Fruit fly (Drosophila melanogaster) whole organism, embryonic: ENCODE results near the gene hfp.

Source experiments
- B-H2 ChIP-seq: fragments of 200-800 bp; sonication (Bioruptor generic); optimal IDR thresholded peaks from 2 replicates; lab custom pipeline; 2018; ENCODE audit warnings: missing biosample characterization, mild to moderate bottlenecking, missing genetic modification characterization
- BtbVII ChIP-seq: fragments of 200-800 bp; sonication (Bioruptor generic); optimal IDR thresholded peaks from 3 replicates; lab custom pipeline; 2017; ENCODE audit warnings: missing biosample characterization, mild to moderate bottlenecking, missing genetic modification characterization
- CG1024 ChIP-seq: fragments of 200-800 bp; sonication (Bioruptor generic); IDR thresholded peaks from 2 replicates; pipeline ENCODE4 v1.3.6; 2022; ENCODE audit warnings: missing biosample characterization, missing genetic modification characterization
- CG11247 ChIP-seq: fragments of 200-800 bp; sonication (Bioruptor generic); IDR thresholded peaks from 2 replicates; pipeline ENCODE4 v1.3.6; 2022; ENCODE audit warnings: missing biosample characterization, missing genetic modification characterization
- CG11696 ChIP-seq: fragments of 200-800 bp; sonication (Bioruptor generic); IDR thresholded peaks from 2 replicates; pipeline ENCODE4 v1.3.6; 2022; ENCODE audit warnings: missing biosample characterization, missing genetic modification characterization
- CG12299 ChIP-seq: fragments of 200-800 bp; sonication (Bioruptor generic); optimal IDR thresholded peaks from 2 replicates; lab custom pipeline; 2018; ENCODE audit warnings: missing biosample characterization, mild to moderate bottlenecking, missing genetic modification characterization
- CG12769 ChIP-seq: fragments of 200-800 bp; sonication (Bioruptor generic); optimal IDR thresholded peaks from 2 replicates; lab custom pipeline; 2019; ENCODE audit warnings: missing biosample characterization, mild to moderate bottlenecking, missing genetic modification characterization, moderate library complexity
- CG12942 ChIP-seq: fragments of 200-800 bp; sonication (Bioruptor generic); optimal IDR thresholded peaks from 3 replicates; lab custom pipeline; 2016; ENCODE audit warnings: missing biosample characterization, missing genetic modification characterization
- CG13894 ChIP-seq: fragments of 200-800 bp; sonication (Bioruptor generic); optimal IDR thresholded peaks from 3 replicates; lab custom pipeline; 2018; ENCODE audit warnings: missing biosample characterization, mild to moderate bottlenecking, missing genetic modification characterization, moderate library complexity
- CG15269 ChIP-seq: fragments of 200-800 bp; sonication (Bioruptor generic); optimal IDR thresholded peaks from 2 replicates; lab custom pipeline; 2018; ENCODE audit warnings: missing biosample characterization, mild to moderate bottlenecking, missing genetic modification characterization, moderate library complexity
- CG1603 ChIP-seq: fragments of 200-800 bp; sonication (Bioruptor generic); optimal IDR thresholded peaks from 2 replicates; lab custom pipeline; 2019; ENCODE audit warnings: missing biosample characterization, mild to moderate bottlenecking, missing genetic modification characterization, moderate library complexity
- CG1647 ChIP-seq: fragments of 200-800 bp; sonication (Bioruptor generic); optimal IDR thresholded peaks from 3 replicates; lab custom pipeline; 2016; ENCODE audit warnings: missing biosample characterization, missing genetic modification characterization
- CG17359 ChIP-seq: fragments of 200-800 bp; sonication (Bioruptor generic); optimal IDR thresholded peaks from 3 replicates; lab custom pipeline; 2018; ENCODE audit warnings: missing biosample characterization, mild to moderate bottlenecking, missing genetic modification characterization, moderate library complexity
- CG17829 ChIP-seq: fragments of 200-800 bp; optimal IDR thresholded peaks from 2 replicates; lab custom pipeline; 2019; ENCODE audit warnings: missing biosample characterization, mild to moderate bottlenecking, missing genetic modification characterization, moderate library complexity
- CG2199 ChIP-seq: fragments of 200-800 bp; sonication (Bioruptor generic); IDR thresholded peaks from 3 replicates; pipeline ENCODE4 v1.3.6; 2022; ENCODE audit warnings: missing biosample characterization, missing genetic modification characterization
- CG2202 ChIP-seq: fragments of 200-800 bp; sonication (Bioruptor generic); optimal IDR thresholded peaks from 2 replicates; lab custom pipeline; 2018; ENCODE audit warnings: missing biosample characterization, mild to moderate bottlenecking, missing genetic modification characterization
- CG32767 ChIP-seq: fragments of 200-800 bp; sonication (Bioruptor generic); IDR thresholded peaks from 2 replicates; pipeline ENCODE4 v1.3.6; 2022; ENCODE audit warnings: missing biosample characterization, missing genetic modification characterization
- CG33557 ChIP-seq: fragments of 200-800 bp; sonication (Bioruptor generic); optimal IDR thresholded peaks from 2 replicates; lab custom pipeline; 2019; ENCODE audit warnings: missing biosample characterization, mild to moderate bottlenecking, missing genetic modification characterization, moderate library complexity
- CG4730 ChIP-seq: fragments of 200-800 bp; sonication (Bioruptor generic); IDR thresholded peaks from 2 replicates; pipeline ENCODE4 v1.3.6; 2022; ENCODE audit warnings: missing biosample characterization, missing genetic modification characterization
- CG6254 ChIP-seq: fragments of 200-800 bp; sonication (Bioruptor generic); optimal IDR thresholded peaks from 3 replicates; lab custom pipeline; 2017; ENCODE audit warnings: mild to moderate bottlenecking, missing biosample characterization, missing genetic modification reagents, missing genetic modification characterization
- CG7357 ChIP-seq: fragments of 200-800 bp; sonication (Bioruptor generic); IDR thresholded peaks from 3 replicates; pipeline ENCODE4 v1.3.6; 2022; ENCODE audit warnings: missing biosample characterization, missing genetic modification characterization
- CG8924 ChIP-seq: fragments of 200-800 bp; optimal IDR thresholded peaks from 3 replicates; lab custom pipeline; 2019; ENCODE audit warnings: missing biosample characterization, mild to moderate bottlenecking, missing genetic modification characterization, moderate library complexity
- CG9609 ChIP-seq: fragments of 200-800 bp; sonication (Bioruptor generic); optimal IDR thresholded peaks from 3 replicates; lab custom pipeline; 2016; ENCODE audit warnings: missing biosample characterization, missing genetic modification characterization
- CG9876 ChIP-seq: fragments of 200-800 bp; sonication (Bioruptor generic); optimal IDR thresholded peaks from 2 replicates; lab custom pipeline; 2016; ENCODE audit warnings: missing biosample characterization, missing genetic modification characterization
- Deaf1 ChIP-seq: fragments of 200-800 bp; optimal IDR thresholded peaks from 3 replicates; lab custom pipeline; 2019; ENCODE audit warnings: missing biosample characterization, mild to moderate bottlenecking, missing genetic modification characterization, moderate library complexity
- Dip2 ChIP-seq: fragments of 200-800 bp; sonication (Bioruptor generic); IDR thresholded peaks from 2 replicates; pipeline ENCODE4 v1.3.6; 2022; ENCODE audit warnings: missing biosample characterization, missing genetic modification characterization
- E2f1 ChIP-seq: fragments of 200-800 bp; sonication (Bioruptor generic); IDR thresholded peaks from 2 replicates; pipeline ENCODE4 v1.3.6; 2022; ENCODE audit warnings: missing biosample characterization, missing genetic modification characterization
- Fer1 ChIP-seq: fragments of 200-800 bp; sonication (Bioruptor generic); optimal IDR thresholded peaks from 2 replicates; lab custom pipeline; 2017; ENCODE audit warnings: missing biosample characterization, mild to moderate bottlenecking, missing genetic modification characterization
- MESR4 ChIP-seq: fragments of 200-800 bp; sonication (Bioruptor generic); optimal IDR thresholded peaks from 2 replicates; lab custom pipeline; 2018; ENCODE audit warnings: missing biosample characterization, mild to moderate bottlenecking, missing genetic modification characterization, moderate library complexity
- Pdp1 ChIP-seq, 2 experiments: fragments of 200-800 bp; sonication (Bioruptor generic); optimal IDR thresholded peaks; 3 replicates each; lab custom pipeline; 2016; ENCODE audit warnings: missing biosample characterization in 2 of 2, missing genetic modification characterization in 2 of 2, mild to moderate bottlenecking in 1 of 2, moderate library complexity in 1 of 2
- Sox100B ChIP-seq: fragments of 200-800 bp; sonication (Bioruptor generic); optimal IDR thresholded peaks from 3 replicates; lab custom pipeline; 2018; ENCODE audit warnings: missing biosample characterization, mild to moderate bottlenecking, missing genetic modification characterization
- Tbp ChIP-seq: fragments of >200 bp; optimal IDR thresholded peaks from 2 replicates; lab custom pipeline; 2018; ENCODE audit warnings: missing biosample characterization, missing genetic modification characterization
- btn ChIP-seq: fragments of 200-800 bp; sonication (Bioruptor generic); optimal IDR thresholded peaks from 2 replicates; lab custom pipeline; 2016; ENCODE audit warnings: missing biosample characterization, missing genetic modification characterization
- cato ChIP-seq: fragments of 200-800 bp; sonication (Bioruptor generic); optimal IDR thresholded peaks from 2 replicates; lab custom pipeline; 2016; ENCODE audit warnings: missing biosample characterization, missing genetic modification characterization, borderline replicate concordance
- dimm ChIP-seq: fragments of 200-800 bp; sonication (Bioruptor generic); IDR thresholded peaks from 2 replicates; pipeline ENCODE4 v1.3.6; 2022; ENCODE audit warnings: missing biosample characterization, missing genetic modification characterization
- fd3F ChIP-seq: fragments of 200-800 bp; sonication (Bioruptor generic); optimal IDR thresholded peaks from 2 replicates; lab custom pipeline; 2018; ENCODE audit warnings: missing biosample characterization, mild to moderate bottlenecking, missing genetic modification characterization, moderate library complexity
- fd96Cb ChIP-seq: fragments of 200-800 bp; sonication (Bioruptor generic); optimal IDR thresholded peaks from 2 replicates; lab custom pipeline; 2018; ENCODE audit warnings: missing biosample characterization, mild to moderate bottlenecking, missing genetic modification characterization, moderate library complexity
- fru ChIP-seq: fragments of >200 bp; optimal IDR thresholded peaks from 2 replicates; lab custom pipeline; 2017
- gcm2 ChIP-seq: fragments of 200-800 bp; sonication (Bioruptor generic); optimal IDR thresholded peaks from 2 replicates; lab custom pipeline; 2016; ENCODE audit warnings: missing biosample characterization, missing genetic modification characterization
- her ChIP-seq: fragments of 200-800 bp; sonication (Bioruptor generic); optimal IDR thresholded peaks from 2 replicates; lab custom pipeline; 2016; ENCODE audit warnings: missing biosample characterization, missing genetic modification characterization
- jigr1 ChIP-seq: fragments of 200-800 bp; sonication (Bioruptor generic); IDR thresholded peaks from 3 replicates; pipeline ENCODE4 v1.3.6; 2022; ENCODE audit warnings: missing biosample characterization, missing genetic modification characterization
- kay ChIP-seq: fragments of 200-800 bp; sonication (Bioruptor generic); optimal IDR thresholded peaks from 2 replicates; lab custom pipeline; 2016; ENCODE audit warnings: missing biosample characterization, missing genetic modification characterization
- lmd ChIP-seq: fragments of 200-800 bp; sonication (Bioruptor generic); IDR thresholded peaks from 2 replicates; pipeline ENCODE4 v1.3.6; 2022; ENCODE audit warnings: missing biosample characterization, missing genetic modification characterization
- nom ChIP-seq: fragments of 200-800 bp; sonication (Bioruptor generic); optimal IDR thresholded peaks from 2 replicates; lab custom pipeline; 2017; ENCODE audit warnings: missing biosample characterization, missing genetic modification characterization, mild to moderate bottlenecking, moderate library complexity, missing genetic modification reagents
- oc ChIP-seq: fragments of 200-800 bp; sonication (Bioruptor generic); optimal IDR thresholded peaks from 2 replicates; lab custom pipeline; 2018; ENCODE audit warnings: missing biosample characterization, mild to moderate bottlenecking, missing genetic modification characterization, moderate library complexity
- onecut ChIP-seq: fragments of 200-800 bp; sonication (Bioruptor generic); IDR thresholded peaks from 2 replicates; pipeline ENCODE4 v1.3.6; 2022; ENCODE audit warnings: missing biosample characterization, missing genetic modification characterization
- salm ChIP-seq: fragments of 200-800 bp; sonication (Bioruptor generic); optimal IDR thresholded peaks from 2 replicates; lab custom pipeline; 2018; ENCODE audit warnings: missing biosample characterization, mild to moderate bottlenecking, missing genetic modification characterization
- schlank ChIP-seq: fragments of 200-800 bp; sonication (Bioruptor generic); optimal IDR thresholded peaks from 2 replicates; lab custom pipeline; 2018; ENCODE audit warnings: missing biosample characterization, mild to moderate bottlenecking, missing genetic modification characterization
- sr ChIP-seq: fragments of 200-800 bp; sonication (Bioruptor generic); IDR thresholded peaks from 3 replicates; pipeline ENCODE4 v1.3.6; 2022; ENCODE audit warnings: missing biosample characterization, missing genetic modification characterization
- usp ChIP-seq: fragments of >200 bp; optimal IDR thresholded peaks from 2 replicates; lab custom pipeline; 2017; ENCODE audit warnings: missing biosample characterization, missing genetic modification characterization
- zfh1 ChIP-seq: fragments of 200-800 bp; sonication (Bioruptor generic); IDR thresholded peaks from 3 replicates; pipeline ENCODE4 v1.3.6; 2022; ENCODE audit warnings: missing biosample characterization, missing genetic modification characterization

hfp gene

dm6 chr3L:1546349-1547116 lies 44.1 kb upstream of the hfp start (continued):
- no peak for TF ChIP-seq CG4730 (GFP tag; lab: Robert Waterston, UW)
- no peak for TF ChIP-seq Tbp (GFP tag; lab: Kevin White, UChicago)
- TF ChIP-seq CG1647 (GFP tag; lab: Kevin White, UChicago), result no peak
- TF ChIP-seq Deaf1 (tag; lab: Kevin White, UChicago), result peak; percentile 83
- TF ChIP-seq CG13894 (tag; lab: Kevin White, UChicago), result no peak
- no peak for TF ChIP-seq E2f1 (GFP tag; lab: Robert Waterston, UW)
- no peak for TF ChIP-seq CG32767 (GFP tag; lab: Robert Waterston, UW)
- TF ChIP-seq CG9609, result no peak
- TF ChIP-seq BtbVII (GFP tag; lab: Kevin White, UChicago), result no peak
- no peak for TF ChIP-seq jigr1 (GFP tag; lab: Robert Waterston, UW)
- no peak for TF ChIP-seq Fer1 (GFP tag; lab: Kevin White, UChicago)
- TF ChIP-seq her (GFP tag; lab: Kevin White, UChicago), result no peak
- TF ChIP-seq cato (GFP tag; lab: Kevin White, UChicago), result no peak
- no peak for TF ChIP-seq Sox100B (GFP tag; lab: Kevin White, UChicago)
- no peak for TF ChIP-seq oc (tag; lab: Kevin White, UChicago)
- TF ChIP-seq onecut (GFP tag; lab: Robert Waterston, UW), result peak; percentile 98
- no peak for TF ChIP-seq CG9876 (GFP tag; lab: Kevin White, UChicago)
- no peak for TF ChIP-seq B-H2 (GFP tag; lab: Kevin White, UChicago)
- TF ChIP-seq CG1603 (tag; lab: Kevin White, UChicago), result no peak
- TF ChIP-seq CG6254 (GFP tag; lab: Kevin White, UChicago), result peak; percentile 15
- TF ChIP-seq CG11696, result no peak
- no peak for TF ChIP-seq CG17359 (tag; lab: Kevin White, UChicago)
- no peak for TF ChIP-seq fru
- no peak for TF ChIP-seq fd96Cb
- TF ChIP-seq lmd (GFP tag; lab: Robert Waterston, UW), result no peak
- TF ChIP-seq sr (GFP tag; lab: Robert Waterston, UW), result peak; percentile 93
- TF ChIP-seq CG7357, result no peak
- TF ChIP-seq btn (GFP tag; lab: Kevin White, UChicago), result no peak
- peak; percentile 15 for TF ChIP-seq MESR4 (GFP tag; lab: Kevin White, UChicago)
- no peak for TF ChIP-seq CG2199 (GFP tag; lab: Robert Waterston, UW)
- TF ChIP-seq CG8924 (tag; lab: Kevin White, UChicago), result no peak
- TF ChIP-seq zfh1 (GFP tag; lab: Robert Waterston, UW), result no peak
- TF ChIP-seq usp (GFP tag; lab: Kevin White, UChicago), result no peak
- no peak for TF ChIP-seq CG15269
- peak; percentile 10 for TF ChIP-seq schlank (tag; lab: Kevin White, UChicago)
- no peak for TF ChIP-seq CG2202 (tag; lab: Kevin White, UChicago)
- TF ChIP-seq Dip2 (GFP tag; lab: Robert Waterston, UW), result no peak
- peak; percentile 20 for TF ChIP-seq CG12769 (tag; lab: Kevin White, UChicago)
- TF ChIP-seq Pdp1 (GFP tag; optimal IDR thresholded peaks at IDR 0.05; lab: Kevin White, UChicago), result peak in 1 of 2 experiments; percentile 93
- TF ChIP-seq CG33557 (GFP tag; lab: Kevin White, UChicago), result no peak
- peak; percentile 71 for TF ChIP-seq nom
- no peak for TF ChIP-seq fd3F
- no peak for TF ChIP-seq salm (tag; lab: Kevin White, UChicago)
- no peak for TF ChIP-seq CG17829
- TF ChIP-seq CG11247 (GFP tag; lab: Robert Waterston, UW), result no peak
- no peak for TF ChIP-seq CG12942 (GFP tag; lab: Kevin White, UChicago)
- no peak for TF ChIP-seq gcm2 (GFP tag; lab: Kevin White, UChicago)
- no peak for TF ChIP-seq dimm (GFP tag; lab: Robert Waterston, UW)
- TF ChIP-seq kay (GFP tag; lab: Kevin White, UChicago), result peak; percentile 45
- no peak for TF ChIP-seq CG12299 (tag; lab: Kevin White, UChicago)
- no peak for TF ChIP-seq CG1024 (GFP tag; lab: Robert Waterston, UW)
